Fruit fly (Drosophila melanogaster): ENCODE data around the gene Mt2.

DNA sequence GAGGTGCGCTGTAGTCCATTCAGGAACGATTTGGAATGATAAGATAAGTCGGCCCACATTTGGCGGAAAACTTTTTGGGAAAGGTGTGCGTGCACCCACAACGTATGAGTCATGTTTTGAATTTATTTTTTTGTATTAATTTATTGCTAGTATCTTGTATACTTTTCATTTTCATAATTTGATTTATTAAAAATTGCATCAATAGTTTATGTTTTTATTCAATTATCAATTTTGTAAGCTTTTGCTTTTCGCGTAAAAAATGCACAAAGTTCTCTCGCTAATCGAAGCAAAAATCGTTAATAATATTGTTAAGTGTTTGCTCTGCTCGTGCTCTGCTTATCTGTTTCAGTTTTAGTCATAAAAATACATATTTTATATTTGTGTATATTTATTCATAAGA lies 10.8 kb downstream of the Mt2 start:
- TF ChIP-seq toe (GFP tag; optimal IDR thresholded peaks at IDR 0.05) (no peak), cnc (optimal IDR thresholded peaks at IDR 0.05) (no peak), kay (GFP tag; ENCODE audit: borderline replicate concordance) (peak; percentile 96), CG7045 (GFP tag; optimal IDR thresholded peaks at IDR 0.05) (no peak), CG12768 (GFP tag; optimal IDR thresholded peaks at IDR 0.05) (no peak), Mnt (GFP tag; optimal IDR thresholded peaks at IDR 0.05) (peak; percentile 6), tj (GFP tag; optimal IDR thresholded peaks at IDR 0.05) (no peak), CG5204 (GFP tag; optimal IDR thresholded peaks at IDR 0.05) (no peak)

Data from whole organism, adult.